Fruit fly (Drosophila melanogaster) whole organism, wandering third instar larva: ENCODE data around the gene vari.

Experiments used
- Abd-B ChIP-seq: fragments of >200 bp; optimal IDR thresholded peaks from 2 replicates; lab custom pipeline; 2017; ENCODE audit warnings: missing biosample characterization, missing genetic modification characterization
- Dfd ChIP-seq: fragments of >200 bp; optimal IDR thresholded peaks from 2 replicates; lab custom pipeline; 2017; ENCODE audit warnings: missing biosample characterization, missing genetic modification characterization
- Hnf4 ChIP-seq: fragments of 200-800 bp; sonication (Bioruptor generic); optimal IDR thresholded peaks from 2 replicates; lab custom pipeline; 2016; ENCODE audit warnings: missing biosample characterization, mild to moderate bottlenecking, missing genetic modification characterization
- Myc ChIP-seq: fragments of >200 bp; optimal IDR thresholded peaks from 2 replicates; lab custom pipeline; 2017
- dl ChIP-seq, 2 experiments: fragments of 175-275, 200-275 bp in 1 of 2; fragments of 200-275 bp in 1 of 2; sonication (Bioruptor generic); optimal IDR thresholded peaks; lab custom pipeline; 2018; ENCODE audit warnings: mild to moderate bottlenecking in 2 of 2, missing biosample characterization in 2 of 2, missing genetic modification characterization in 2 of 2, moderate library complexity in 2 of 2; ENCODE audit not compliant: partially characterized antibody in 2 of 2, insufficient read depth in 1 of 2
- dmrt93B ChIP-seq: fragments of 200-800 bp; sonication (Bioruptor generic); optimal IDR thresholded peaks from 2 replicates; lab custom pipeline; 2018; ENCODE audit warnings: missing biosample characterization, mild to moderate bottlenecking, missing genetic modification characterization
- dsf ChIP-seq: sonication (Bioruptor generic); optimal IDR thresholded peaks from 2 replicates; lab custom pipeline; 2016; ENCODE audit warnings: missing biosample characterization, missing genetic modification characterization, borderline replicate concordance
- foxo ChIP-seq, 2 experiments: fragments of 200-800 bp; sonication (Bioruptor generic); optimal IDR thresholded peaks; 2 replicates in 1 of 2; 3 replicates in 1 of 2; lab custom pipeline; 2016 to 2017; ENCODE audit warnings: missing biosample characterization in 2 of 2, missing genetic modification characterization in 2 of 2
- fru ChIP-seq: fragments of 200-800 bp; sonication (Bioruptor generic); optimal IDR thresholded peaks from 3 replicates; lab custom pipeline; 2016; ENCODE audit warnings: missing biosample characterization, mild to moderate bottlenecking, missing genetic modification characterization
- h ChIP-seq: fragments of 200-800 bp; sonication (Bioruptor generic); optimal IDR thresholded peaks from 3 replicates; lab custom pipeline; 2016; ENCODE audit warnings: missing biosample characterization, mild to moderate bottlenecking, missing genetic modification characterization
- pan ChIP-seq: fragments of >200 bp; optimal IDR thresholded peaks from 2 replicates; lab custom pipeline; 2017
- psq ChIP-seq: fragments of 200-800 bp; sonication (Bioruptor generic); optimal IDR thresholded peaks from 3 replicates; lab custom pipeline; 2017; ENCODE audit warnings: missing biosample characterization, mild to moderate bottlenecking, missing genetic modification characterization, moderate library complexity
- usp ChIP-seq: fragments of >200 bp; optimal IDR thresholded peaks from 2 replicates; lab custom pipeline; 2017; ENCODE audit warnings: missing biosample characterization, missing genetic modification characterization

DNA sequence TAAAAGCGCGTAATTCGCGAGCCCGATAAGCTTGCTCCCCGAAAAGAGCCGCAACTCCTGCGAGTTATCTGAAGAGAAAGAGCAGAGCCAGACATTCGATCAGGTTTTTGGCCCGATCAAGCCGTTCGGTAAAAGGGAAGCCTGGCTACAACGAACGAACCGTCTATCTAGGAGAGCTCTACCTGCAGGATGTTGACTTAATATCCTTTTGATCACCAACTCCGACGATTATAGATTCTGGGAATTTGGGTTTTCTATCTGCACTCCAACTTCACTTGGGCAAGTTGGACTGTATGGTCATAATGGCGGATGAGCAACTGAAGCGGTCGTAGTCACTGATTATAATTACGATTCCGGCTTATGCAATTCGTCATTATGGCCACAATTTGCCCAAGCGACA is 5.4 kb upstream of the vari start:
- TF ChIP-seq dl (GFP tag; optimal IDR thresholded peaks at IDR 0.05; lab: Kevin White, UChicago; ENCODE audit: insufficient read depth in 1 of 2, partially characterized antibody in 2 of 2) (no peak), dmrt93B (GFP tag; lab: Kevin White, UChicago) (peak; percentile 38), pan (lab: Kevin White, UChicago) (no peak), fru (peak; percentile 21), h (peak; percentile 71), foxo (GFP tag; optimal IDR thresholded peaks at IDR 0.05; lab: Kevin White, UChicago) (peak in 1 of 2 experiments; percentile 47), usp (GFP tag; lab: Kevin White, UChicago) (no peak), Hnf4 (GFP tag; lab: Kevin White, UChicago) (no peak), Myc (no peak), Dfd (GFP tag; lab: Kevin White, UChicago) (no peak), Abd-B (no peak), psq (no peak), dsf (GFP tag; lab: Kevin White, UChicago) (no peak)
